Fruit fly (Drosophila melanogaster): ENCODE data around the gene Aduk.

The Aduk gene

DNA sequence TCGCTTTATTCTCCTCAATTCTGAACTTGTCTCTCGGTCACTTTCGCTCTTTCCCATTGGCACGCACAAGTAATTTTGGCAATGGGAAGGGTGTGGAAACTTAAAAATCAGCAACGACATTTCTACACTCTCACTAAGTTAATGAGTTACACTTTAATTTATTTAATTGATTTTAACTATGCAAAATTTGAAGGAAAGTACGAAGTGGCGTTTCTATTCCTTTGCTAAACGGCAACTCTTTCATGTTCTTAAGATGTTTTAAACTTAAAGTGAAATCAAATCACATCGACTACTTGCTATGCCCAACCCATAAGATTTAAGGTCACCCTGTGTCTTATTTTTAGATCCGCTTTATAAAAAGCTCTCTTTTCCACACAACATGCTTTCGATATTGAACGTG lies 35.9 kb upstream of the Aduk start (continued):
- TF ChIP-seq D19B (GFP tag; optimal IDR thresholded peaks at IDR 0.05) (peak; percentile 34), CG12155 (GFP tag; optimal IDR thresholded peaks at IDR 0.05) (peak; percentile 41), exex (tag; optimal IDR thresholded peaks at IDR 0.05) (no peak), lmd (GFP tag; IDR thresholded peaks at IDR 0.05) (peak; percentile 70; the same call in 1 of the 2 replicates), CG16863 (GFP tag; optimal IDR thresholded peaks at IDR 0.05) (no peak), zen2 (GFP tag; IDR thresholded peaks at IDR 0.05; ENCODE audit: partially characterized antibody) (no peak), Ets97D (GFP tag; optimal IDR thresholded peaks at IDR 0.05) (no peak), shn (GFP tag; optimal IDR thresholded peaks at IDR 0.05) (no peak), CG13624 (GFP tag; optimal IDR thresholded peaks at IDR 0.05) (peak; percentile 53), CG9797 (GFP tag; optimal IDR thresholded peaks at IDR 0.05) (no peak), sd (tag; optimal IDR thresholded peaks at IDR 0.05) (peak; percentile 53), Max (GFP tag; optimal IDR thresholded peaks at IDR 0.05) (peak; percentile 11), HHEX (GFP tag; optimal IDR thresholded peaks at IDR 0.05) (peak; percentile 57), CG14710 (tag; optimal IDR thresholded peaks at IDR 0.05) (no peak), CG6765 (GFP tag; optimal IDR thresholded peaks at IDR 0.05) (peak; percentile 25), Ptx1 (GFP tag; IDR thresholded peaks at IDR 0.05) (peak; percentile 69; the same call in 1 of the 2 replicates), otp (GFP tag; IDR thresholded peaks at IDR 0.05) (no peak), CG5953 (GFP tag; IDR thresholded peaks at IDR 0.05) (0 out of 2 replicates have a peak, but pooled peaks have one; percentile 8), CG12071 (GFP tag; optimal IDR thresholded peaks at IDR 0.05) (peak; percentile 19), CG2712 (tag; optimal IDR thresholded peaks at IDR 0.05) (peak; percentile 45), chinmo (GFP tag; IDR thresholded peaks at IDR 0.05; ENCODE audit: partially characterized antibody) (0 out of 4 replicates have a peak, but pooled peaks have one; percentile 29), CG10147 (GFP tag; optimal IDR thresholded peaks at IDR 0.05) (peak; percentile 34), Camta (GFP tag; optimal IDR thresholded peaks at IDR 0.05) (peak; percentile 26), CG42726 (GFP tag; IDR thresholded peaks at IDR 0.05; ENCODE audit: partially characterized antibody) (no peak), esg (GFP tag; conservative IDR thresholded peaks at IDR 0.05) (peak; percentile 62), CTCF (GFP tag; optimal IDR thresholded peaks at IDR 0.05) (no peak), emc (GFP tag; optimal IDR thresholded peaks at IDR 0.05) (no peak), Nf-YA (GFP tag; IDR thresholded peaks at IDR 0.05) (no peak), ERR (GFP tag; optimal IDR thresholded peaks at IDR 0.05) (peak; percentile 48), btn (GFP tag; optimal IDR thresholded peaks at IDR 0.05) (no peak), CG18619 (GFP tag; optimal IDR thresholded peaks at IDR 0.05) (peak; percentile 6), H2.0 (GFP tag; IDR thresholded peaks at IDR 0.05) (peak; percentile 13; the same call in 1 of the 2 replicates), zfh2 (GFP tag; optimal IDR thresholded peaks at IDR 0.05) (peak; percentile 44), CG31365 (tag; optimal IDR thresholded peaks at IDR 0.05) (peak; percentile 9), Hr3 (GFP tag; optimal IDR thresholded peaks at IDR 0.05) (peak; percentile 44), cato (GFP tag; optimal IDR thresholded peaks at IDR 0.05; ENCODE audit: borderline replicate concordance) (no peak), CG9215 (GFP tag; IDR thresholded peaks at IDR 0.05) (peak; percentile 36; the same call in 1 of the 2 replicates), CG14014 (GFP tag; IDR thresholded peaks at IDR 0.05) (peak; percentile 46; the same call in 1 of the 2 replicates), Med (GFP tag) (peak; percentile 86), CG7372 (GFP tag; IDR thresholded peaks at IDR 0.05) (0 out of 2 replicates have a peak, but pooled peaks have one; percentile 38), CG17328 (GFP tag; IDR thresholded peaks at IDR 0.05) (peak; percentile 34; the same call in 1 of the 2 replicates), Opbp (GFP tag; IDR thresholded peaks at IDR 0.05; ENCODE audit: partially characterized antibody) (no peak), CG17361 (GFP tag; IDR thresholded peaks at IDR 0.05) (peak; percentile 42; the same call in 1 of the 3 replicates), ttk (GFP tag; IDR thresholded peaks at IDR 0.05) (0 out of 2 replicates have a peak, but pooled peaks have one; percentile 17), CG11695 (GFP tag; IDR thresholded peaks at IDR 0.05) (peak; percentile 58; the same call in 1 of the 3 replicates), kay (GFP tag; optimal IDR thresholded peaks at IDR 0.05) (no peak), CrebB (tag; optimal IDR thresholded peaks at IDR 0.05) (no peak), CG12104 (GFP tag; optimal IDR thresholded peaks at IDR 0.05) (peak; percentile 10), ranshi (GFP tag; IDR thresholded peaks at IDR 0.05) (peak; percentile 51; the same call in 1 of the 2 replicates), CG11247 (GFP tag; IDR thresholded peaks at IDR 0.05) (0 out of 2 replicates have a peak, but pooled peaks have one; percentile 27), CG15514 (GFP tag; optimal IDR thresholded peaks at IDR 0.05) (peak; percentile 28)

Data from whole organism, embryonic.